Worm (Caenorhabditis elegans) whole organism, young adult: ENCODE results near the gene nuo-1.

ENCODE experiments used
- B0336.3 ChIP-seq: fragments of 200-800 bp; sonication (Bioruptor generic); IDR thresholded peaks from 2 replicates; pipeline ENCODE4 v1.3.6; 2022; ENCODE audit warnings: missing genetic modification characterization, missing compliant biosample characterization
- ceh-100 ChIP-seq: fragments of 200-800 bp; sonication (Bioruptor generic); IDR thresholded peaks from 2 replicates; pipeline ENCODE4 v1.3.6; 2022; ENCODE audit warnings: missing genetic modification reagents, missing genetic modification characterization, missing compliant biosample characterization
- egl-18 ChIP-seq: fragments of 200-800 bp; sonication (Bioruptor generic); IDR thresholded peaks from 2 replicates; pipeline ENCODE4 v1.3.6; 2022; ENCODE audit warnings: missing genetic modification reagents, missing genetic modification characterization, missing compliant biosample characterization
- ets-4 ChIP-seq: fragments of 200-800 bp; sonication (Bioruptor generic); optimal IDR thresholded peaks from 2 replicates; lab custom pipeline; 2018; ENCODE audit warnings: mild to moderate bottlenecking, missing genetic modification characterization, missing compliant biosample characterization
- hrde-1 ChIP-seq: sonication (generic microtip); optimal IDR thresholded peaks from 2 replicates; lab custom pipeline; 2016; ENCODE audit warnings: missing genetic modification characterization, mild to moderate bottlenecking, missing compliant biosample characterization, moderate library complexity, missing genotype, missing genetic modification reagents, borderline replicate concordance
- nhr-90 ChIP-seq: sonication (generic microtip); optimal IDR thresholded peaks from 2 replicates; lab custom pipeline; 2016; ENCODE audit warnings: missing genotype, mild to moderate bottlenecking, missing genetic modification characterization, missing compliant biosample characterization
- pha-4 ChIP-seq: fragments of 150-350 bp; sonication (generic microtip); optimal IDR thresholded peaks from 2 replicates; lab custom pipeline; 2014; ENCODE audit warnings: missing biosample characterization, missing genetic modification reagents, missing genetic modification characterization
- unc-62 ChIP-seq: fragments of 150-350 bp; optimal IDR thresholded peaks from 2 replicates; lab custom pipeline; 2014; ENCODE audit warnings: missing biosample characterization, missing genetic modification reagents, missing genetic modification characterization

DNA sequence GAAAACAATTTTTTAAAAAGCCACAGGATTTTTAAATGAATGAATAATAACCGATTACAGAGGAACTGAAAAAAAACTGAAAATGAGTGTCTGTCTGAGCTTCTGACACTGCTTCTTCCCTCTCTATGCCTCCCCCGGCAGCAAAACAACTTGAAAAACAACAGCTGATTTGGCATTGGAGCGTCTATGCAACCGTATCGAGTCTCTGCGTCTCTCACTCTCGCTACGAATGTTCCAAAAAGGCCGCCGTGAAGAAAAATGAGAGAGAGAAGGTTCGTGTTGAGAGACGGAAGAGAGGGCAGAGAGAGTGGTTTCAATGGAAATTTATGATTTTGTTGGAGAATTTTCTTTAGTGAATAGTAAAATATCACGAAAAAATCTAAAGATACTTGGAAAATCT is 5.4 kb downstream of the nuo-1 start:
- TF ChIP-seq pha-4 (no peak), ceh-100 (GFP tag; lab: Robert Waterston, UW) (no peak), egl-18 (GFP tag; lab: Robert Waterston, UW) (no peak), ets-4 (GFP tag; lab: Kevin White, UChicago) (no peak), B0336.3 (GFP tag; lab: Robert Waterston, UW) (no peak), nhr-90 (no peak), hrde-1 (tag; lab: Kevin White, UChicago) (no peak), unc-62 (no peak)
